Fruit fly (Drosophila melanogaster): Measurements from ENCODE around the gene CG14543.

DNA sequence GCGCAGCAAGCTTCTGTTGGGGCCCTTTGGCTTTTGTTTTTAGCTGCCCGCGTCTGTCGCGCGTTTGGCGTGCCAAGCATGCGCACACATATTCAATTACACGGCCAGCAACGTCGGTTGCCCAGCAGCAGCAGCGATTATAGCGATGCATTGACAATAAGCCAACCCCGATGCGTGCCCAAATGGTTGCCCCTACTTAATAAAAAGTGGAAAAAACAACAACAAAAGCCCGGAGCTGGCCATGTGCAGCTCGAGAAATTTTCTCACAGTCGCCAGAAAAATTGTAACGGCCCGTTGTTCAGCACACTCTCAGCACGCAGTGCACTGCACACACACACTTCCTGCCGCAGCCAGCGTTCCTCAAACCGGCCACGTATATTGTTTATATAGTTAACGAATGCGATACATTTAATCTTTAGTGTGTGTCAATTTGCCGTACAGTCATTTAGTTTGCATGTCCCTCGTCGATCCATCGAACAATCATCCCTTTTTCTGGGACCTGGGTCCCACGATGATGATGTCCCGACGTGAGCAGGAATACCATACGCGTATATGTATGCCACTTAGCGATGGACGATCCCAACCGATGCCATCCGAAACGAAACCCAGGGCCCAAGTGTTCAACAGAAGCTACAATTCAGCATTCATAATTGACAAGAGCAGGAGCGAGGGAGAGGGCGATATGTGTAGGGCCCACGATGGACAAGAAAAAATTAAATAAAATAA is 21.6 kb upstream of the CG14543 start:
- peak; percentile 14 for TF ChIP-seq CG13204 (GFP tag; optimal IDR thresholded peaks at IDR 0.05)
- no peak for TF ChIP-seq CG32121 (GFP tag; IDR thresholded peaks at IDR 0.05)
- no peak for TF ChIP-seq CG12605 (GFP tag; IDR thresholded peaks at IDR 0.05)
- TF ChIP-seq CG9948 (tag; optimal IDR thresholded peaks at IDR 0.05): no peak
- no peak for TF ChIP-seq Ets98B (GFP tag; IDR thresholded peaks at IDR 0.05)
- no peak for TF ChIP-seq CG10348 (GFP tag; IDR thresholded peaks at IDR 0.05)
- TF ChIP-seq EcR (GFP tag; optimal IDR thresholded peaks at IDR 0.05): peak; percentile 0
- TF ChIP-seq CG14655 (GFP tag; optimal IDR thresholded peaks at IDR 0.05): no peak
- peak; percentile 1 for TF ChIP-seq Snoo (tag; optimal IDR thresholded peaks at IDR 0.05)
- TF ChIP-seq rn (GFP tag; IDR thresholded peaks at IDR 0.05): no peak
- TF ChIP-seq gl (tag; optimal IDR thresholded peaks at IDR 0.05): no peak
- no peak for TF ChIP-seq CG4496 (GFP tag; IDR thresholded peaks at IDR 0.05)

All from whole organism, pupa.